Fruit fly (Drosophila melanogaster): ENCODE data around the gene ND-ACP.

Gene ND-ACP

DNA sequence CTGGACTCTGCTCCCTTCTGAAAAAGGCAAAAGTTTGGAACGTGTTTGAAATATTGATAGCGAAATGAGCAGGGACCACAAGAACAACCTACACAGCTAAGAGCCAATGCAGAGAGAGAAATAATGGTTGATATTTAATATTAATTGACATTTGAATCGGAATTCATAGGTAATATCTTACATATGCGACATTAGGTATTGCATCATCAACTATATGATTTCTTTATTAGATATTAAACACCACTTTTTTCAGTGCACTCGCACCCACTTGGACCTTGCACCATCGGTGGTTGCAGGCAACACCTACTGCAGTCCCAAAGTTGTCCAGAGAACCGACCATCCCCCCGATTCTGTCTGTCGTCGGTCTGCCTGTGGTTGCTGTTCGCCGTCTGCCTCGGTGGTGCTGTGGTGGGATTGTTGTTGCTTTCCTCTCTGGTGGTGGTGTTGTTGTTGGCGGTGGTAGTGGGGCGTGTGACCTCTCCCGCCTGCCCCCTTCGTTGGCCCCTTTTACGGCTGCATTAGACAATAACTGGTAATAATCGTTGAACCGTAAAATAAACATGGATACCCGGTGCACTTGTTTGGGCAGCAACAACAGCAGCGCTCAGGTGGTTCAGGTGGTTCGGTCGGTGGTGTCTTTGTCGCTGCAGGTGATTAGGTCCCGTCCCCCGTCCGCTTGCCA, 49.3 kb downstream of the ND-ACP start (continued):
- TF ChIP-seq ATbp (GFP tag; optimal IDR thresholded peaks at IDR 0.05) (peak; percentile 56), gsb (GFP tag; IDR thresholded peaks at IDR 0.05) (no peak), Mad (GFP tag; optimal IDR thresholded peaks at IDR 0.05) (no peak), br (optimal IDR thresholded peaks at IDR 0.05) (no peak), Dbx (GFP tag; IDR thresholded peaks at IDR 0.05) (no peak), CG11456 (GFP tag; IDR thresholded peaks at IDR 0.05) (no peak), pfk (GFP tag; optimal IDR thresholded peaks at IDR 0.05) (no peak), otp (GFP tag; IDR thresholded peaks at IDR 0.05) (peak; percentile 63; the same call in 1 of the 3 replicates), D (optimal IDR thresholded peaks at IDR 0.05) (peak; percentile 14), D (GFP tag; optimal IDR thresholded peaks at IDR 0.05) (peak; percentile 68), nerfin-1 (tag; optimal IDR thresholded peaks at IDR 0.05) (peak; percentile 59), zen2 (GFP tag; IDR thresholded peaks at IDR 0.05; ENCODE audit: partially characterized antibody) (no peak), CG7987 (GFP tag; optimal IDR thresholded peaks at IDR 0.05) (no peak), Dek (tag; optimal IDR thresholded peaks at IDR 0.05) (peak; percentile 16), pnt (GFP tag; optimal IDR thresholded peaks at IDR 0.05) (peak; percentile 24), p53 (GFP tag; optimal IDR thresholded peaks at IDR 0.05) (no peak), Adf1 (GFP tag; IDR thresholded peaks at IDR 0.05) (no peak), Stat92E (GFP tag; optimal IDR thresholded peaks at IDR 0.05) (peak in 1 of 3 experiments; percentile 63)

DNA sequence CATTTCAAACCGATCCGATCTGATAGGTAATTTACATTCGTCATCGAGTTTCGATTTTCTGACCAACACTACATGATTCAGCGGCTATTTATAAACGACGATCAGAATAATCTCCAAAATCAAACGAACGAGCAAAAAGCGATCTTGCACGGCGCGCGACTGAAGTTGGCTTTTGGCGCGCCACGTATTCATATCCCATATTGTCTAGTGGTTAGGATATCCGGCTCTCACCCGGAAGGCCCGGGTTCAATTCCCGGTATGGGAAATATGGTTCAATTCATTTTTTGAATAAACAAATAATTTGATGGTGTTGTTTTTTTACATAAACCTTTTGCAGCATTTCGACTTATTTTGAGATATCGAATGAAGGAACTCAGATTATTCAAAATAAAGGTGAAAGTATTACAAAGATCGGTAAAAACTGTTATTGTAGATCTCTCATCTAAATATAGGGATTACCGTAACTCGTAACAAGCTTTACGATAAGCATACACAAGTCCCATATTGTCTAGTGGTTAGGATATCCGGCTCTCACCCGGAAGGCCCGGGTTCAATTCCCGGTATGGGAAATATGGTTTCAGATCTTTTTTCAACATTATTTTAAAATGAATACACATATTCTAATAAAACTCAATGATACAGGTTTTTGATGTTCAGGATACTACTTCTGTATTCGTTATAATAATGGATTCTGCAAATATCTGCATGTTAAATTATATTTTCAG, 50.2 kb downstream of the ND-ACP start:
- TF ChIP-seq nerfin-2 (GFP tag; IDR thresholded peaks at IDR 0.05; ENCODE audit: partially characterized antibody) (0 out of 2 replicates have a peak, but pooled peaks have one; percentile 47), Opbp (GFP tag; IDR thresholded peaks at IDR 0.05; ENCODE audit: partially characterized antibody) (peak; percentile 69; the same call in 2 of the 3 replicates), Dll (GFP tag; IDR thresholded peaks at IDR 0.05; ENCODE audit: partially characterized antibody) (peak; percentile 43; the same call in 1 of the 4 replicates), CG2129 (GFP tag; IDR thresholded peaks at IDR 0.05; ENCODE audit: partially characterized antibody) (peak; percentile 13; the same call in 1 of the 2 replicates), CG11085 (GFP tag; IDR thresholded peaks at IDR 0.05) (no peak), Bgb (GFP tag; IDR thresholded peaks at IDR 0.05; ENCODE audit: partially characterized antibody) (peak; percentile 44; the same call in 1 of the 2 replicates), CG9876 (GFP tag; optimal IDR thresholded peaks at IDR 0.05) (no peak), CG13775 (GFP tag; optimal IDR thresholded peaks at IDR 0.05) (no peak), Doc3 (GFP tag; IDR thresholded peaks at IDR 0.05; ENCODE audit: partially characterized antibody) (0 out of 3 replicates have a peak, but pooled peaks have one; percentile 30), Gsc (GFP tag; IDR thresholded peaks at IDR 0.05) (no peak), Mrtf (GFP tag; IDR thresholded peaks at IDR 0.05) (no peak), CG13287 (GFP tag; IDR thresholded peaks at IDR 0.05; ENCODE audit: partially characterized antibody) (peak; percentile 30), CG8290 (GFP tag; optimal IDR thresholded peaks at IDR 0.05) (peak; percentile 69), CG8290 (tag; optimal IDR thresholded peaks at IDR 0.05) (no peak), amos (GFP tag; IDR thresholded peaks at IDR 0.05; ENCODE audit: partially characterized antibody) (peak; percentile 66), CG14860 (GFP tag; IDR thresholded peaks at IDR 0.05; ENCODE audit: partially characterized antibody) (peak; percentile 50; the same call in 1 of the 3 replicates), knrl (GFP tag; IDR thresholded peaks at IDR 0.05; ENCODE audit: partially characterized antibody) (peak; percentile 50; the same call in 2 of the 3 replicates), Bdp1 (GFP tag; optimal IDR thresholded peaks at IDR 0.05) (peak; percentile 96), chm (GFP tag; IDR thresholded peaks at IDR 0.05) (peak; percentile 8; the same call in 1 of the 2 replicates), CG42726 (GFP tag; IDR thresholded peaks at IDR 0.05; ENCODE audit: partially characterized antibody) (peak; percentile 29; the same call in 1 of the 2 replicates), en (GFP tag; optimal IDR thresholded peaks at IDR 0.05) (no peak), HLH4C (GFP tag; IDR thresholded peaks at IDR 0.05; ENCODE audit: partially characterized antibody) (peak; percentile 54), tna (GFP tag; IDR thresholded peaks at IDR 0.05; ENCODE audit: partially characterized antibody) (peak; percentile 57), vnd (GFP tag; IDR thresholded peaks at IDR 0.05; ENCODE audit: partially characterized antibody) (peak; percentile 27; the same call in 1 of the 3 replicates), CG10267 (tag; optimal IDR thresholded peaks at IDR 0.05) (peak; percentile 24), GATAe (GFP tag; conservative IDR thresholded peaks at IDR 0.05) (no peak), slbo (GFP tag; IDR thresholded peaks at IDR 0.05) (no peak), Rx (GFP tag; IDR thresholded peaks at IDR 0.05) (no peak)
